Worm (Caenorhabditis elegans) whole organism, L4 larva: Measurements from ENCODE around the gene F28C1.1.

Experiments used
- F10B5.3 ChIP-seq: sonication (generic microtip); optimal IDR thresholded peaks from 2 replicates; lab custom pipeline; 2016; ENCODE audit warnings: mild to moderate bottlenecking, missing genetic modification characterization, missing compliant biosample characterization
- F37D6.2 ChIP-seq: sonication (generic microtip); optimal IDR thresholded peaks from 2 replicates; lab custom pipeline; 2016; ENCODE audit warnings: mild to moderate bottlenecking, missing genetic modification characterization, missing compliant biosample characterization
- T20F7.1 ChIP-seq: fragments of 200-800 bp; sonication (Bioruptor generic); optimal IDR thresholded peaks from 2 replicates; lab custom pipeline; 2018; ENCODE audit warnings: mild to moderate bottlenecking, missing genetic modification characterization, missing compliant biosample characterization
- T26A8.4 ChIP-seq: fragments of 200-800 bp; sonication (Bioruptor generic); IDR thresholded peaks from 2 replicates; pipeline ENCODE4 v1.3.6; 2022; ENCODE audit warnings: missing genetic modification characterization, missing compliant biosample characterization
- Y105C5A.15 ChIP-seq: fragments of 200-800 bp; sonication (Bioruptor generic); IDR thresholded peaks from 2 replicates; pipeline ENCODE4 v1.3.6; 2022; ENCODE audit warnings: missing genetic modification characterization, missing compliant biosample characterization
- ceh-28 ChIP-seq: fragments of 150-350 bp; optimal IDR thresholded peaks from 2 replicates; lab custom pipeline; 2014; ENCODE audit warnings: missing biosample characterization, missing genetic modification reagents, missing genetic modification characterization
- ceh-32 ChIP-seq: sonication (generic microtip); optimal IDR thresholded peaks from 2 replicates; lab custom pipeline; 2016; ENCODE audit warnings: mild to moderate bottlenecking, missing genetic modification characterization, missing compliant biosample characterization; ENCODE audit not compliant: poor library complexity
- ceh-44 ChIP-seq: fragments of 200-800 bp; sonication (Bioruptor generic); IDR thresholded peaks from 2 replicates; pipeline ENCODE4 v1.3.6; 2022; ENCODE audit warnings: missing genetic modification reagents, missing genetic modification characterization, missing compliant biosample characterization
- ceh-62 ChIP-seq: sonication (generic microtip); optimal IDR thresholded peaks from 2 replicates; lab custom pipeline; 2017; ENCODE audit warnings: missing biosample characterization, missing genetic modification characterization
- ceh-82 ChIP-seq: sonication (generic microtip); optimal IDR thresholded peaks from 2 replicates; lab custom pipeline; 2017; ENCODE audit warnings: missing biosample characterization, missing genetic modification characterization
- cey-2 ChIP-seq: sonication (generic microtip); optimal IDR thresholded peaks from 3 replicates; lab custom pipeline; 2017; ENCODE audit warnings: missing genetic modification characterization, mild to moderate bottlenecking, missing compliant biosample characterization, antibody characterized with exemption, borderline replicate concordance; ENCODE audit not compliant: insufficient read depth
- ctbp-1 ChIP-seq: fragments of 200-800 bp; sonication (Bioruptor generic); IDR thresholded peaks from 2 replicates; pipeline ENCODE4 v1.3.6; 2022; ENCODE audit warnings: missing genetic modification reagents, missing genetic modification characterization, missing compliant biosample characterization
- daf-12 ChIP-seq: fragments of 150-350 bp; optimal IDR thresholded peaks from 2 replicates; lab custom pipeline; 2014; ENCODE audit warnings: missing biosample characterization, missing genetic modification reagents, missing genetic modification characterization
- daf-16 ChIP-seq, 3 experiments: sonication (generic microtip); optimal IDR thresholded peaks; 2 replicates each; lab custom pipeline; 2016 to 2017; ENCODE audit warnings: missing genetic modification characterization in 3 of 3, missing genetic modification reagents in 3 of 3, mild to moderate bottlenecking in 2 of 3, missing compliant biosample characterization in 2 of 3, missing biosample characterization in 1 of 3, moderate library complexity in 1 of 3
- daf-8 ChIP-seq: fragments of 200-800 bp; sonication (Bioruptor generic); IDR thresholded peaks from 2 replicates; pipeline ENCODE4 v1.3.6; 2022; ENCODE audit warnings: missing genetic modification characterization, missing compliant biosample characterization
- dmd-6 ChIP-seq: fragments of 200-800 bp; sonication (Bioruptor generic); IDR thresholded peaks from 2 replicates; pipeline ENCODE4 v1.3.6; 2022; ENCODE audit warnings: missing genetic modification reagents, missing genetic modification characterization, missing compliant biosample characterization
- dmd-9 ChIP-seq: fragments of 200-800 bp; sonication (Bioruptor generic); IDR thresholded peaks from 2 replicates; pipeline ENCODE4 v1.3.6; 2022; ENCODE audit warnings: missing genetic modification reagents, missing genetic modification characterization, missing compliant biosample characterization
- dve-1 ChIP-seq: sonication (generic microtip); optimal IDR thresholded peaks from 2 replicates; lab custom pipeline; 2017; ENCODE audit warnings: antibody characterized with exemption, mild to moderate bottlenecking, missing genetic modification characterization, missing compliant biosample characterization; ENCODE audit not compliant: insufficient read depth
- hmg-1.1 ChIP-seq: fragments of 200-800 bp; sonication (Bioruptor generic); IDR thresholded peaks from 2 replicates; pipeline ENCODE4 v1.3.6; 2022; ENCODE audit warnings: missing genetic modification reagents, missing genetic modification characterization, missing compliant biosample characterization
- lin-13 ChIP-seq: fragments of 150-350 bp; optimal IDR thresholded peaks from 2 replicates; lab custom pipeline; 2014; ENCODE audit warnings: missing biosample characterization, missing genetic modification reagents, missing genetic modification characterization
- lin-15B ChIP-seq: fragments of 150-350 bp; sonication (generic microtip); optimal IDR thresholded peaks from 3 replicates; lab custom pipeline; 2014; ENCODE audit warnings: missing biosample characterization, missing genetic modification characterization
- lin-29 ChIP-seq: fragments of 200-800 bp; sonication (Bioruptor generic); IDR thresholded peaks from 2 replicates; pipeline ENCODE4 v1.3.6; 2022; ENCODE audit warnings: missing genetic modification reagents, missing genetic modification characterization, missing compliant biosample characterization
- madf-5 ChIP-seq, 2 experiments: fragments of 200-800 bp; sonication (Bioruptor generic); IDR thresholded peaks; 2 replicates each; pipeline ENCODE4 v1.3.6; 2022; ENCODE audit warnings: missing compliant biosample characterization in 2 of 2, missing genetic modification characterization in 2 of 2
- mep-1 ChIP-seq: fragments of 150-350 bp; sonication (generic microtip); optimal IDR thresholded peaks from 3 replicates; lab custom pipeline; 2014; ENCODE audit warnings: missing biosample characterization, missing genetic modification characterization
- mes-2 ChIP-seq: sonication (generic microtip); optimal IDR thresholded peaks from 2 replicates; lab custom pipeline; 2016; ENCODE audit warnings: missing genotype, mild to moderate bottlenecking, missing genetic modification characterization, missing compliant biosample characterization; ENCODE audit not compliant: poor library complexity, severe bottlenecking
- mxl-3 ChIP-seq: fragments of 200-800 bp; sonication (Bioruptor generic); optimal IDR thresholded peaks from 2 replicates; lab custom pipeline; 2018; ENCODE audit warnings: mild to moderate bottlenecking, missing genetic modification characterization, missing compliant biosample characterization
- nhr-10 ChIP-seq: fragments of 150-350 bp; optimal IDR thresholded peaks from 2 replicates; lab custom pipeline; 2014; ENCODE audit warnings: missing biosample characterization, missing genetic modification characterization
- nhr-102 ChIP-seq: sonication (generic microtip); optimal IDR thresholded peaks from 2 replicates; lab custom pipeline; 2016; ENCODE audit warnings: mild to moderate bottlenecking, missing genetic modification characterization, moderate library complexity, missing compliant biosample characterization
- nhr-237 ChIP-seq: sonication (generic microtip); optimal IDR thresholded peaks from 2 replicates; lab custom pipeline; 2017; ENCODE audit warnings: missing biosample characterization, missing genetic modification characterization
- nhr-28 ChIP-seq: fragments of 150-350 bp; optimal IDR thresholded peaks from 2 replicates; lab custom pipeline; 2014; ENCODE audit warnings: missing biosample characterization, missing genetic modification characterization
- nhr-48 ChIP-seq: sonication (generic microtip); optimal IDR thresholded peaks from 2 replicates; lab custom pipeline; 2016; ENCODE audit warnings: mild to moderate bottlenecking, missing genetic modification characterization, missing compliant biosample characterization
- nhr-6 ChIP-seq: fragments of 150-350 bp; optimal IDR thresholded peaks from 2 replicates; lab custom pipeline; 2014; ENCODE audit warnings: missing biosample characterization, missing genetic modification characterization
- nhr-77 ChIP-seq: fragments of 150-350 bp; optimal IDR thresholded peaks from 2 replicates; lab custom pipeline; 2014; ENCODE audit warnings: missing biosample characterization, missing genetic modification characterization
- pqm-1 ChIP-seq: sonication (generic microtip); optimal IDR thresholded peaks from 2 replicates; lab custom pipeline; 2017; ENCODE audit warnings: missing biosample characterization, missing genetic modification characterization
- rbr-2 ChIP-seq: sonication (generic microtip); optimal IDR thresholded peaks from 2 replicates; lab custom pipeline; 2016; ENCODE audit warnings: missing genotype, missing genetic modification characterization, missing compliant biosample characterization
- set-16 ChIP-seq: fragments of 200-800 bp; sonication (Bioruptor generic); IDR thresholded peaks from 2 replicates; pipeline ENCODE4 v1.3.6; 2022; ENCODE audit warnings: missing genetic modification reagents, missing genetic modification characterization, missing compliant biosample characterization
- snpc-1.2 ChIP-seq: fragments of 200-800 bp; sonication (Bioruptor generic); IDR thresholded peaks from 2 replicates; pipeline ENCODE4 v1.3.6; 2022; ENCODE audit warnings: missing genetic modification reagents, missing genetic modification characterization, missing compliant biosample characterization
- spr-1 ChIP-seq: sonication (generic microtip); optimal IDR thresholded peaks from 2 replicates; lab custom pipeline; 2016; ENCODE audit warnings: mild to moderate bottlenecking, missing genetic modification characterization, missing compliant biosample characterization
- tra-1 ChIP-seq: fragments of 200-800 bp; sonication (Bioruptor generic); IDR thresholded peaks from 2 replicates; pipeline ENCODE4 v1.3.6; 2022; ENCODE audit warnings: missing genetic modification reagents, missing genetic modification characterization, missing compliant biosample characterization
- unc-62 ChIP-seq, 3 experiments: fragments of 150-350 bp in 1 of 3; sonication (generic microtip); optimal IDR thresholded peaks in 2 of 3; peaks in 1 of 3; 1 replicate in 1 of 3; 2 replicates in 2 of 3; lab custom pipeline; 2014 to 2017; ENCODE audit warnings: missing biosample characterization in 3 of 3, missing genetic modification characterization in 3 of 3, missing genetic modification reagents in 3 of 3, missing genotype in 1 of 3
- vab-7 ChIP-seq: fragments of 200-800 bp; sonication (Bioruptor generic); IDR thresholded peaks from 2 replicates; pipeline ENCODE4 v1.3.6; 2022; ENCODE audit warnings: missing genetic modification reagents, missing genetic modification characterization, missing compliant biosample characterization
- zag-1 ChIP-seq: fragments of 150-350 bp; optimal IDR thresholded peaks from 2 replicates; lab custom pipeline; 2014; ENCODE audit warnings: missing biosample characterization, missing genetic modification characterization
- zfp-3 ChIP-seq: fragments of 200-800 bp; sonication (Bioruptor generic); conservative IDR thresholded peaks from 2 replicates; pipeline ENCODE4 v1.3.6; 2022; ENCODE audit warnings: missing genetic modification reagents, missing genetic modification characterization, missing compliant biosample characterization
- zip-11 ChIP-seq: fragments of 200-800 bp; sonication (Bioruptor generic); IDR thresholded peaks from 2 replicates; pipeline ENCODE4 v1.3.6; 2022; ENCODE audit warnings: missing genetic modification characterization, missing compliant biosample characterization
- ztf-7 ChIP-seq: fragments of 150-350 bp; optimal IDR thresholded peaks from 2 replicates; lab custom pipeline; 2014; ENCODE audit warnings: missing biosample characterization, missing genetic modification characterization

F28C1.1 gene

ce11 chrV:12491070-12491643 is 40.6 kb downstream of the F28C1.1 start (continued):
- 0 out of 2 replicates have a peak, but pooled peaks have one; percentile 43 for TF ChIP-seq zip-11 (GFP tag; lab: Robert Waterston, UW)
- no peak for TF ChIP-seq ceh-32 (tag; lab: Kevin White, UChicago)
- no peak for TF ChIP-seq unc-62 (GFP tag; optimal IDR thresholded peaks at IDR 0.05 in 1 of 2; lab: Kevin White, UChicago)
- TF ChIP-seq unc-62 (tag; optimal IDR thresholded peaks at IDR 0.05; lab: Kevin White, UChicago) = no peak
- TF ChIP-seq daf-8 = no peak

DNA sequence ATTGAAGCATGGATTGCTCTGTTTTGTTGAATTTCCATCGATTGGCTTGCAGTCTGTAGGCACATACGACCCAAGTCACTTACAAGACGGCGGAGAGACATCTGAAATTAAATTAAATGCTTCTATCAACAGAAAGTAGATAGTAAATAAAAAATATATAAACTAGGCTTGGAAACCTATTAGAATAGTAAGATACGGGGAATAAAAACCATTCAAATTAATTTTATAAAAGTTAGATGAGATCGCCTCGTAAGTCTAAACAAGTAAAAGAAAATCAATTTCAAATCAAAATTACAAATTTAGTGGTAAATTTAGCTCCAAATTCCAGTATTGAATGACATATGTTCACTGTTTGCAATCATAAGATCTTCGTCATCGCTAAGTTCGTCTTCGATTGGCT is 43.9 kb downstream of the F28C1.1 start, which contains the start of gene mrps-11:
Gene mrps-11 (minus strand): TSS at position 101 of the 400 bp plus-strand sequence.
- no peak for TF ChIP-seq ceh-82 (tag; lab: Kevin White, UChicago)

ce11 chrV:12497725-12498263 is 47.2 kb downstream of the F28C1.1 start, which contains the start of the genes W04D2.4 and rbm-25:
W04D2.4 (minus strand) TSS chrV:12497755.
rbm-25 (plus strand) TSS chrV:12498213.
- TF ChIP-seq snpc-1.2 (GFP tag; lab: Robert Waterston, UW) (no peak), dmd-9 (GFP tag; lab: Robert Waterston, UW) (no peak), pqm-1 (tag; lab: Kevin White, UChicago) (no peak), zag-1 (no peak), nhr-28 (tag; lab: Kevin White, UChicago) (peak; percentile 41), lin-13 (GFP tag; lab: Kevin White, UChicago) (peak; percentile 22), nhr-48 (tag; lab: Kevin White, UChicago) (peak; percentile 49), ceh-44 (GFP tag; lab: Robert Waterston, UW) (no peak), T20F7.1 (GFP tag; lab: Kevin White, UChicago) (peak; percentile 80), nhr-10 (tag; lab: Kevin White, UChicago) (no peak), zfp-3 (GFP tag; lab: Robert Waterston, UW) (no peak), Y105C5A.15 (GFP tag; lab: Robert Waterston, UW) (no peak), daf-12 (tag; lab: Kevin White, UChicago) (no peak), tra-1 (GFP tag; lab: Robert Waterston, UW) (no peak), T26A8.4 (peak; percentile 69), rbr-2 (tag; lab: Kevin White, UChicago) (peak; percentile 72), nhr-6 (tag; lab: Kevin White, UChicago) (peak; percentile 86), nhr-77 (tag; lab: Kevin White, UChicago) (peak; percentile 20), dve-1 (tag; lab: Kevin White, UChicago) (peak; percentile 82), spr-1 (tag; lab: Kevin White, UChicago) (peak; percentile 56), madf-5 (GFP tag; IDR thresholded peaks at IDR 0.05; lab: Robert Waterston, UW) (no peak), dmd-6 (GFP tag; lab: Robert Waterston, UW) (peak; percentile 63), lin-29 (GFP tag; lab: Robert Waterston, UW) (no peak), set-16 (GFP tag; lab: Robert Waterston, UW) (no peak), mes-2 (peak; percentile 89), daf-16 (GFP tag; optimal IDR thresholded peaks at IDR 0.05; lab: Kevin White, UChicago) (peak in 1 of 2 experiments; percentile 34), daf-16 (tag; optimal IDR thresholded peaks at IDR 0.05; lab: Kevin White, UChicago) (peak; percentile 26), mep-1 (tag; lab: Kevin White, UChicago) (peak; percentile 72), ctbp-1 (GFP tag; lab: Robert Waterston, UW) (0 out of 2 replicates have a peak, but pooled peaks have one; percentile 52), mxl-3 (no peak), cey-2 (tag; lab: Kevin White, UChicago) (no peak), F10B5.3 (tag; lab: Kevin White, UChicago) (peak; percentile 58), F37D6.2 (peak; percentile 48), nhr-102 (peak; percentile 67), nhr-237 (tag; lab: Kevin White, UChicago) (no peak), hmg-1.1 (GFP tag; lab: Robert Waterston, UW) (no peak), ceh-62 (tag; lab: Kevin White, UChicago) (no peak), vab-7 (GFP tag; lab: Robert Waterston, UW) (no peak), lin-15B (tag; lab: Kevin White, UChicago) (no peak), ceh-28 (peak; percentile 54), ztf-7 (tag; lab: Kevin White, UChicago) (peak; percentile 67)
